Worm (Caenorhabditis elegans): Measurements from ENCODE around the gene F42C5.9.

F42C5.9 gene

DNA sequence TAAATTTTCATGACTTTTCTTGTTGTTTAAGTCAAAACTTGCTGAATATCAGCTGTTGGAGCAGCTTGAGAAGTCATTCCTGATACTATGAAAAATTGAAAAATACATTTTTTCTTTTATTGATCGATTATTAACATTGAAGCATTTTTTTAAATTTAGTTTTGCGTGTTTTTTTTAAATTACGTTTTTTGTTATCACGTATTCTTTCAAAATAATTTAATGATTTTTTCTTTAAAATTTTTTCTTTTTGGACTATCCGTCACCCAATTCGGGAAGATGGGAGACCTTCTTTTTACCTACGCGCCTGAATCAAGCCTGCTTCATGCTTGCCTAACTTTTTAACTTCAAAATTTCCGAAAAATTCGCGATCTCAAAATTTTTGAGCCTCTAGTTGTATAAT lies 22.8 kb downstream of the F42C5.9 start, which contains the start of gene F42C5.5:
Gene F42C5.5, minus strand, starts transcription at position 101 of the 400 bp plus-strand sequence.
- TF ChIP-seq lsy-2 (tag; optimal IDR thresholded peaks at IDR 0.05) (no peak), ceh-83 (GFP tag; optimal IDR thresholded peaks at IDR 0.05) (no peak), bed-3 (GFP tag; optimal IDR thresholded peaks at IDR 0.05) (no peak), mls-2 (tag; optimal IDR thresholded peaks at IDR 0.05) (no peak), ham-2 (GFP tag; optimal IDR thresholded peaks at IDR 0.05) (no peak), pha-4 (tag; optimal IDR thresholded peaks at IDR 0.05) (no peak), elt-3 (tag; optimal IDR thresholded peaks at IDR 0.05) (no peak), ceh-43 (GFP tag; optimal IDR thresholded peaks at IDR 0.05) (no peak), elt-1 (tag; optimal IDR thresholded peaks at IDR 0.05; ENCODE audit: borderline replicate concordance, insufficient read depth) (no peak), ztf-11 (tag; optimal IDR thresholded peaks at IDR 0.05) (no peak), nhr-28 (tag; optimal IDR thresholded peaks at IDR 0.05) (no peak), lin-32 (GFP tag; optimal IDR thresholded peaks at IDR 0.05) (no peak), blmp-1 (tag; optimal IDR thresholded peaks at IDR 0.05) (no peak), unc-120 (tag; optimal IDR thresholded peaks at IDR 0.05; ENCODE audit: poor library complexity, severe bottlenecking) (no peak), mep-1 (tag; optimal IDR thresholded peaks at IDR 0.05) (no peak), lin-13 (tag; optimal IDR thresholded peaks at IDR 0.05) (no peak), unc-62 (GFP tag; optimal IDR thresholded peaks at IDR 0.05) (no peak)

DNA sequence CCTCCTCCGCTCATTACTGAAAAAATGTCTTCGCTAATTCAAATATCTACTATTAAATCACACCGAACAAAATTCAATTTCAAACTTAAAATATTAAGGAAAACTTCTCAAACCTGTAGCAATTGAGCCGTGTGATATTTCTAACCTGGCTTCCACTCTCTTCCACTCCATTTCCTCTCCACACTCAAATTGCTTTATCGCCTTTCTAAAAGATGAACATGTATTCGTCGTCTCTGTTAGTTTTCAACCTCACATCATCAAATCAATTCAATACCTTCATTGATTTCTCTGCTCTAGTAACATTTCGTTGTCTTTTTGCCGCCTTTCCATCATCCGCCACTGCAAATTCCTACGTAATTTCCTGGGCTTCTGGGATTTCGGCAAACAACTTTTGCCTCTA lies 24.9 kb downstream of the F42C5.9 start, which contains the start of gene F42C5.4:
Gene F42C5.4, minus strand, starts transcription at position 171 of the 400 bp plus-strand sequence.
- TF ChIP-seq unc-62 (GFP tag; optimal IDR thresholded peaks at IDR 0.05) (no peak), elt-1 (tag; optimal IDR thresholded peaks at IDR 0.05; ENCODE audit: borderline replicate concordance, insufficient read depth) (no peak), unc-39 (tag; optimal IDR thresholded peaks at IDR 0.05) (no peak), pha-4 (tag; optimal IDR thresholded peaks at IDR 0.05) (no peak), flh-1 (GFP tag; optimal IDR thresholded peaks at IDR 0.05) (no peak), sem-2 (GFP tag; optimal IDR thresholded peaks at IDR 0.05) (no peak), nhr-12 (tag; optimal IDR thresholded peaks at IDR 0.05) (no peak), nhr-2 (tag; optimal IDR thresholded peaks at IDR 0.05) (no peak), lin-13 (tag; optimal IDR thresholded peaks at IDR 0.05) (no peak), zip-8 (tag; optimal IDR thresholded peaks at IDR 0.05) (no peak), lin-32 (GFP tag; optimal IDR thresholded peaks at IDR 0.05) (no peak), ceh-43 (GFP tag; optimal IDR thresholded peaks at IDR 0.05) (no peak), sptf-1 (tag; optimal IDR thresholded peaks at IDR 0.05) (no peak), unc-120 (tag; optimal IDR thresholded peaks at IDR 0.05; ENCODE audit: poor library complexity, severe bottlenecking) (no peak), mab-5 (tag; optimal IDR thresholded peaks at IDR 0.05) (no peak), cnd-1 (tag; optimal IDR thresholded peaks at IDR 0.05) (no peak)

DNA sequence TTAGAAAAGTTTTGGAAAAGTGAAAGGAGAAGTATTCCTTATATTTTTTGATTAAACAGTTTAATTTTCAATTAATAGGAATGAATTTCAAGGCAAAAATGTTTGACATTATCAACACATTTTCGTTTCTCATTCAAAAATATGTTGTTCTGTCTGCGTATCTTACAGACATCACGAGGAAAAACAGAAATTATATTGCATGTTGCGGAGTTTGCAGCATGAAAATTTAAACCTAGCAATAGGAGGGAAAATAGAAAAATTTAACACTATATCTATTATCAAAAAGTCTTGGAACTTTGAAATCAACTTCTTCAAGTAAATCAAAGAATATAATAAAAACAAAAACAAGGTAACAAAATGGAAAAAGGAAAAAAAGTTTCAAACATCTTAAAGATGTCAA lies 25.8 kb downstream of the F42C5.9 start:
- TF ChIP-seq ztf-11 (tag; optimal IDR thresholded peaks at IDR 0.05) (no peak), blmp-1 (tag; optimal IDR thresholded peaks at IDR 0.05) (no peak), drap-1 (GFP tag; optimal IDR thresholded peaks at IDR 0.05) (no peak), bed-3 (GFP tag; optimal IDR thresholded peaks at IDR 0.05) (no peak), lin-32 (GFP tag; optimal IDR thresholded peaks at IDR 0.05) (no peak), sem-2 (GFP tag; optimal IDR thresholded peaks at IDR 0.05) (no peak), mls-2 (tag; optimal IDR thresholded peaks at IDR 0.05) (no peak), elt-1 (tag; optimal IDR thresholded peaks at IDR 0.05; ENCODE audit: borderline replicate concordance, insufficient read depth) (no peak), nhr-28 (tag; optimal IDR thresholded peaks at IDR 0.05) (no peak), unc-39 (tag; optimal IDR thresholded peaks at IDR 0.05) (no peak), nhr-2 (tag; optimal IDR thresholded peaks at IDR 0.05) (no peak), nhr-76 (tag; optimal IDR thresholded peaks at IDR 0.05) (no peak), nhr-237 (tag; optimal IDR thresholded peaks at IDR 0.05) (no peak), ceh-43 (GFP tag; optimal IDR thresholded peaks at IDR 0.05) (no peak), zip-8 (tag; optimal IDR thresholded peaks at IDR 0.05) (no peak), pha-4 (tag; optimal IDR thresholded peaks at IDR 0.05) (no peak), flh-1 (GFP tag; optimal IDR thresholded peaks at IDR 0.05) (no peak), tbx-8 (GFP tag; optimal IDR thresholded peaks at IDR 0.05) (no peak), hlh-1 (tag; optimal IDR thresholded peaks at IDR 0.05) (no peak)

DNA sequence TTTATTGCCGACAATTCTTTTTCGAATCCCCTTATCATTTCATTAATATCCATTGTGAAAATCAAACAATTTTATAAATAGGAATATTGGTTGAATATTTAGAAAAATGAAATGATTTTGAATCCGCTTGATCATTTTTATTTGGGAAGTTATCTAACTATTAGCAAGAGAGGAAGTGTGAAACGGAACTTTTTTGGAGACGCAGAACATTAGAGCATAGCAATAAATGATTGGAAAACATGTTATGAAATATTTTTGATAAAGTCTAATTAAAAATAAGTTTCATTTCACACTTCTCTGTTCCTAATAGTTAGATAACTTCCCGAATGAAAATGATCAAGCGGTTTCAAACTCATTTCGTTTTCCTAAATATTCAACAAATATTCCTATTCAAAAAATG lies 29.4 kb downstream of the F42C5.9 start, which contains the start of gene F42C5.3:
Gene F42C5.3, minus strand, starts transcription at position 101 of the 400 bp plus-strand sequence.
- TF ChIP-seq blmp-1 (tag; optimal IDR thresholded peaks at IDR 0.05) (no peak), elt-1 (tag; optimal IDR thresholded peaks at IDR 0.05; ENCODE audit: borderline replicate concordance, insufficient read depth) (no peak), tbx-8 (GFP tag; optimal IDR thresholded peaks at IDR 0.05) (no peak), ham-2 (GFP tag; optimal IDR thresholded peaks at IDR 0.05) (no peak), mab-5 (tag; optimal IDR thresholded peaks at IDR 0.05) (no peak), nhr-12 (tag; optimal IDR thresholded peaks at IDR 0.05) (no peak), ceh-83 (GFP tag; optimal IDR thresholded peaks at IDR 0.05) (no peak), M03D4.4 (tag; optimal IDR thresholded peaks at IDR 0.05) (no peak), unc-39 (tag; optimal IDR thresholded peaks at IDR 0.05) (no peak), bed-3 (GFP tag; optimal IDR thresholded peaks at IDR 0.05) (no peak), ceh-39 (tag; optimal IDR thresholded peaks at IDR 0.05) (no peak), pha-4 (tag; optimal IDR thresholded peaks at IDR 0.05) (no peak), nhr-2 (tag; optimal IDR thresholded peaks at IDR 0.05) (no peak), drap-1 (GFP tag; optimal IDR thresholded peaks at IDR 0.05) (no peak), ceh-43 (GFP tag; optimal IDR thresholded peaks at IDR 0.05) (no peak), elt-3 (tag; optimal IDR thresholded peaks at IDR 0.05) (no peak), nhr-76 (tag; optimal IDR thresholded peaks at IDR 0.05) (no peak), lin-13 (tag; optimal IDR thresholded peaks at IDR 0.05) (no peak), hlh-1 (tag; optimal IDR thresholded peaks at IDR 0.05) (no peak)

Measured in whole organism, mixed stage, embryonic.